Worm (Caenorhabditis elegans): ENCODE results near the gene F40H3.3.
A peak's percentile ranks its signal among the peaks of the same experiment; 100 is the strongest.

The F40H3.3 gene

ce11 chrII:6171228-6171627 lies at the start of gene F40H3.3:
F40H3.3 (plus strand) TSS chrII:6171507.
- TF ChIP-seq tbx-8 (GFP tag; optimal IDR thresholded peaks at IDR 0.05), result no peak
- no peak for TF ChIP-seq ztf-11 (tag; optimal IDR thresholded peaks at IDR 0.05)
- no peak for TF ChIP-seq nhr-76 (tag; optimal IDR thresholded peaks at IDR 0.05)
- no peak for TF ChIP-seq elt-3 (tag; optimal IDR thresholded peaks at IDR 0.05)
- TF ChIP-seq nhr-12 (tag; optimal IDR thresholded peaks at IDR 0.05), result no peak
- no peak for TF ChIP-seq sem-2 (GFP tag; optimal IDR thresholded peaks at IDR 0.05)
- peak; percentile 72 for TF ChIP-seq blmp-1 (tag; optimal IDR thresholded peaks at IDR 0.05)
- TF ChIP-seq drap-1 (GFP tag; optimal IDR thresholded peaks at IDR 0.05), result no peak

DNA sequence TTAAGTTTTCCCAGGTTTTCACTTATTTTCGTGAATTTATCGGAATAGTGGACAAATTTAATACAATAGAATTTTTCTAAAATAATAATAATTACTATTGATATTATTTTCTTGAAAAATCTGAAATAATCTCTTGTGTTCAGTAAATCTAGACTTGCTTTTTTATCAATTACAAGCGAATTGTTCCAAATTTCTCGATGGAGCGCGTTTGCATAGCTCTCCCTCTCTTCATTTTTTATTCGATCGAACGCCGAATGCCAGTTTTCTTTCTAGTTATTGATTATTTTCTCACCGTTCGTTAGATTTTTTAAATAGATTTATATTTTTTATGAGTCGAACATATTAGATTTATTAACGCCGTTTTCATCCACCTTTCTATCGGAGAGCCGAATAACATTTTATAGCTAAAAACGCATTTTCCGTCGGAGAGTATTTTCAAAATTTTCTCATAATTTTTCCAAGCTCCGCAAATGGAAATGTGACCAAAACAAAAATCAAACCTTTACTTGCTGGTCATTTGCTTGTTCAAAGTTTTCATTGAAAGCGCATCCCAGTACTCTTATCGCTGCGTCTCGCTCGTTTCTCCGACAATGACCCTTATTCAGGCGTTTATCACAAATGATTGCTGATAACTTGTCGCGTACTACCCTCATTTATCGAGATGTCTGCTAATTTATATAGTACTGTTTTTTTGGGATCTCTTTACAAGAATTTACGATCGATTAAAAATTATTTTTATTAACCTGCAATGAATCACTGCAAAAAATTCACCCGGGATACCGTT lies 48.5 kb upstream of the F40H3.3 start:
- TF ChIP-seq lin-13 (tag; optimal IDR thresholded peaks at IDR 0.05) (no peak), mls-2 (tag; optimal IDR thresholded peaks at IDR 0.05) (no peak), unc-39 (tag; optimal IDR thresholded peaks at IDR 0.05) (no peak), M03D4.4 (tag; optimal IDR thresholded peaks at IDR 0.05) (no peak), ceh-83 (GFP tag; optimal IDR thresholded peaks at IDR 0.05) (no peak)

- no peak for TF ChIP-seq nhr-12 (tag; optimal IDR thresholded peaks at IDR 0.05)
- no peak for TF ChIP-seq elt-1 (tag; optimal IDR thresholded peaks at IDR 0.05; ENCODE audit: borderline replicate concordance, insufficient read depth)
Measured at ce11 chrII:6123513-6123912, 47.8 kb upstream of the F40H3.3 start, which contains the start of gene C29H12.2. C29H12.2 (plus strand) TSS chrII:6123809.

DNA sequence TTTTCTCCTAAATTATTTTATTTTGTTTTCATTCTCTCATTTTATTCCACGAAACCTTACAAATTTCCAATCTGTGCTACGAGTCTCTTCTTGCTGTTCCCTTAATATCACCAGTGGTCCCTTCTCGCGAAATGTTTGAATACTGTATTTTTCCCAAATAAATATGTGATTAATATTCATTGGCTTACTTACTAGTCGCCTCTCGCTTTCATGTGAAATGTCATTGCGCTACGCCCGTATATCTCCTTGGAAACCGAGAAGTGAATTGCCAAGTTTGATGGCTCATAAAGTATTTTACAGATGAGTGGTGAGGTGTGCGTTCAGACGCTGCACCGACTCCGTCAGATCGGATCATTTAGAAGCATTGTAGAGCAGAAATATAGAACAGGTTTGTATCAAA lies 46.0 kb upstream of the F40H3.3 start, which contains the start of gene rars-2:
Gene rars-2 (plus strand): TSS at position 301 of the 400 bp plus-strand sequence.
- TF ChIP-seq nhr-237 (tag; optimal IDR thresholded peaks at IDR 0.05) (no peak), nhr-76 (tag; optimal IDR thresholded peaks at IDR 0.05) (no peak), M03D4.4 (tag; optimal IDR thresholded peaks at IDR 0.05) (no peak), ceh-83 (GFP tag; optimal IDR thresholded peaks at IDR 0.05) (no peak), unc-39 (tag; optimal IDR thresholded peaks at IDR 0.05) (no peak), ham-2 (GFP tag; optimal IDR thresholded peaks at IDR 0.05) (no peak), blmp-1 (tag; optimal IDR thresholded peaks at IDR 0.05) (no peak), sptf-1 (tag; optimal IDR thresholded peaks at IDR 0.05) (no peak), hlh-1 (tag; optimal IDR thresholded peaks at IDR 0.05) (no peak), mls-2 (tag; optimal IDR thresholded peaks at IDR 0.05) (no peak), lin-32 (GFP tag; optimal IDR thresholded peaks at IDR 0.05) (no peak), elt-1 (tag; optimal IDR thresholded peaks at IDR 0.05; ENCODE audit: borderline replicate concordance, insufficient read depth) (no peak), lin-13 (tag; optimal IDR thresholded peaks at IDR 0.05) (no peak)

DNA sequence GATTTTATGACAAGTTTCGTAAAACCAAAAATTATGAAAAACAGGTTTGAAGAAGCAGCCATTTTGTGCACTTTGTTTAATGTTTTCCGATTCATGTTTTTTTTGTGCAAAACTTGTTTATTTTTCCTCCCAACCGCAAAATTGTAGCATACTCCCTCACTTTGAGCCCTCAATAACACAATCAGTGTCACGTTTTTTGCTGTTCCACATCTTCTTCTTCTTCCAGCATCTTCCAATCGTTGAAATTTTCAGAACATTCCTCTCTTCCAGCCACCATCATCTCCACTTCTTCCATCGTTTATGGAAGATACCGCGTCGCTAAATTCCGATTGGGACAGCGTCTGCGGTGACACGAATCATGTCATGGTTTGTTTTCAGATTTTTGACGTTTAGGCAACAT lies 38.7 kb upstream of the F40H3.3 start, which contains the start of gene abts-3:
Gene abts-3 (plus strand): TSS at position 301 of the 400 bp plus-strand sequence.
- no peak for TF ChIP-seq hlh-1 (tag; optimal IDR thresholded peaks at IDR 0.05)
- no peak for TF ChIP-seq unc-120 (tag; optimal IDR thresholded peaks at IDR 0.05; ENCODE audit: poor library complexity, severe bottlenecking)
- TF ChIP-seq drap-1 (GFP tag; optimal IDR thresholded peaks at IDR 0.05), result no peak
- TF ChIP-seq ceh-39 (tag; optimal IDR thresholded peaks at IDR 0.05), result no peak
- no peak for TF ChIP-seq elt-1 (tag; optimal IDR thresholded peaks at IDR 0.05; ENCODE audit: borderline replicate concordance, insufficient read depth)
- no peak for TF ChIP-seq sem-2 (GFP tag; optimal IDR thresholded peaks at IDR 0.05)
- no peak for TF ChIP-seq ceh-43 (GFP tag; optimal IDR thresholded peaks at IDR 0.05)
- no peak for TF ChIP-seq unc-39 (tag; optimal IDR thresholded peaks at IDR 0.05)
- no peak for TF ChIP-seq lsy-2 (tag; optimal IDR thresholded peaks at IDR 0.05)
- no peak for TF ChIP-seq snpc-4 (tag; optimal IDR thresholded peaks at IDR 0.05)
- no peak for TF ChIP-seq blmp-1 (tag; optimal IDR thresholded peaks at IDR 0.05)
- TF ChIP-seq nhr-12 (tag; optimal IDR thresholded peaks at IDR 0.05), result no peak
- TF ChIP-seq elt-3 (tag; optimal IDR thresholded peaks at IDR 0.05), result no peak
- TF ChIP-seq ztf-11 (tag; optimal IDR thresholded peaks at IDR 0.05), result no peak
- TF ChIP-seq nhr-237 (tag; optimal IDR thresholded peaks at IDR 0.05), result no peak

DNA sequence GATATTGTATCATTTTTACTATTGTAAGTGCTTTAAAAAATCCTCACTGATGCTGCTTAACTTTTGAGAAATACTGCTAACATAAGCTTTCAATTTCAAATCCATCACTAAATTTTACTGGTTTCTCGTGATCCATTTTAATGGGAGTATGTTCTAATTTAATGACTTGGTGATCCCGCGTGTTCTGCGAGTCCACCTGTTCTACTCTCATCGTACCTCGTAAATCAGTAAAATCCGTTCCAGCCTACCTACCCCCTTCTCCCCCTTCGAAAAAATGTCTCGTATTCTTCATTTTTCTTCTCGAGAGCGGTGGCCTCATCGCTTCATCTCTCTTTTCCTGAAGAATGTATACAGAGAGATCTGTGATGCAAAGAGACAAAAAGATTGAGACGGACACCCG lies 35.8 kb upstream of the F40H3.3 start:
- no peak for TF ChIP-seq ceh-43 (GFP tag; optimal IDR thresholded peaks at IDR 0.05)
- TF ChIP-seq unc-120 (tag; optimal IDR thresholded peaks at IDR 0.05; ENCODE audit: poor library complexity, severe bottlenecking), result no peak
- TF ChIP-seq lin-32 (GFP tag; optimal IDR thresholded peaks at IDR 0.05), result no peak
- TF ChIP-seq drap-1 (GFP tag; optimal IDR thresholded peaks at IDR 0.05), result no peak
- TF ChIP-seq sptf-1 (tag; optimal IDR thresholded peaks at IDR 0.05), result no peak
- TF ChIP-seq nhr-2 (tag; optimal IDR thresholded peaks at IDR 0.05), result no peak
- TF ChIP-seq cnd-1 (tag; optimal IDR thresholded peaks at IDR 0.05), result no peak
- TF ChIP-seq pha-4 (tag; optimal IDR thresholded peaks at IDR 0.05), result no peak
- TF ChIP-seq lin-13 (tag; optimal IDR thresholded peaks at IDR 0.05), result no peak
- TF ChIP-seq bed-3 (GFP tag; optimal IDR thresholded peaks at IDR 0.05), result no peak
